Fruit fly (Drosophila melanogaster) whole organism: ENCODE measurements around the gene CG5937.

Source experiments
- CG8478 ChIP-seq: fragments of >200 bp; optimal IDR thresholded peaks from 2 replicates; lab custom pipeline; 2018; ENCODE audit warnings: inconsistent platforms
- Dll ChIP-seq: fragments of >200 bp; optimal IDR thresholded peaks from 2 replicates; lab custom pipeline; 2017
- EcR ChIP-seq, 2 experiments: fragments of >200 bp; optimal IDR thresholded peaks; 2 replicates each; lab custom pipeline; 2017; ENCODE audit warnings: missing biosample characterization in 2 of 2, missing genetic modification characterization in 2 of 2, missing genetic modification reagents in 2 of 2
- pan ChIP-seq: fragments of >200 bp; optimal IDR thresholded peaks from 2 replicates; lab custom pipeline; 2017
- psq ChIP-seq: fragments of >200 bp; optimal IDR thresholded peaks from 2 replicates; lab custom pipeline; 2017
- usp ChIP-seq: fragments of >200 bp; optimal IDR thresholded peaks from 2 replicates; lab custom pipeline; 2017; ENCODE audit warnings: missing biosample characterization, missing genetic modification characterization, mixed read lengths

Gene CG5937

DNA sequence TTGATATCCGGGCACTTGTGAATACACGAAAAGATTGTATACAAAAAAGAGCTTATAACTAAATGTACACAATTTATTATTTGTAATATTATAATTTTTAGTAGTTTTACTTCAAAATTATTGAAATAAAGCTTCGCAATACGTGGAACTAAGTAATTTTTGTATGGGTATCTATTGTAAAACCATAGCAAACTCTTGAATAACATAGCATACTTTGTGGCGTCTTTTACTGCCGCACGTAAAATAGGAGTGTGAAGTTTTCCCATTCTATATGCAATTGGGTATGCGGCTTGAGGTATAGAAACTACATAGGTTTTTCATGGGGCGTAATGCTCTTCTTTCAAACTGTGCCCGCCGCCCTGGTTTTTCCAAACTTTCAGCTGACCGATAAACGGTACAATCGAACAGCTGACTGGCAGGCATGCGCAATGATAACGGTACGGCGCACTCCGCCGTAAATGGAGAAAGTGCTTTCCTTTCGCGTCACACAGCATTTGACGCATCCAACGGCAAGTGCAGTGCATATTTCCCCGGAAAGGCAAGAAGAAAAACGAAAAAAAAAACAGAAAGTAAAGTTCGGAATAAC lies at the start of gene CG5937:
CG5937 (plus strand) TSS at position 575 of the 586 bp plus-strand sequence.
- TF ChIP-seq pan (lab: Kevin White, UChicago) (no peak), psq (lab: Kevin White, UChicago) (no peak), CG8478 (lab: Kevin White, UChicago) (no peak), usp (GFP tag; lab: Kevin White, UChicago) (no peak), Dll (lab: Kevin White, UChicago) (no peak), EcR (GFP tag; optimal IDR thresholded peaks at IDR 0.05; lab: Kevin White, UChicago) (no peak)

DNA sequence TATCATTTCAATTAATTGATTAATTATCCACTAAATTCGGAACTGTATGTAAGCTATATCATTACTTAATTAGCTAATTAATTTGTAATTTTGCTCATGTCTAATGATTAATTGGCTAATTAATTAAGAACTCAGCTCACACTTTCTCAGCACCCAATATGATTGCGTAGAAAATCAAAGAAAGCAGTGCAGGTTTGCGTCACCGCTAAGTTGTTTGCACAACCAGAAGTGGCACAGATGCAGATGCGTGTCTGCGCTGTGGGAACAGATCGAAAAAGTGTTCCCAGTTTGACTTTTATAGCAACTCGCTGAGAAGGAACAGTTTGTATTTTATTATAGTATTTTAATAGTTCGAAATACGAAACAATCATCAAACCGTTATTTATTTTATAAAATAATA lies 47.7 kb upstream of the CG5937 start:
- TF ChIP-seq CG8478 (lab: Kevin White, UChicago) = no peak

DNA sequence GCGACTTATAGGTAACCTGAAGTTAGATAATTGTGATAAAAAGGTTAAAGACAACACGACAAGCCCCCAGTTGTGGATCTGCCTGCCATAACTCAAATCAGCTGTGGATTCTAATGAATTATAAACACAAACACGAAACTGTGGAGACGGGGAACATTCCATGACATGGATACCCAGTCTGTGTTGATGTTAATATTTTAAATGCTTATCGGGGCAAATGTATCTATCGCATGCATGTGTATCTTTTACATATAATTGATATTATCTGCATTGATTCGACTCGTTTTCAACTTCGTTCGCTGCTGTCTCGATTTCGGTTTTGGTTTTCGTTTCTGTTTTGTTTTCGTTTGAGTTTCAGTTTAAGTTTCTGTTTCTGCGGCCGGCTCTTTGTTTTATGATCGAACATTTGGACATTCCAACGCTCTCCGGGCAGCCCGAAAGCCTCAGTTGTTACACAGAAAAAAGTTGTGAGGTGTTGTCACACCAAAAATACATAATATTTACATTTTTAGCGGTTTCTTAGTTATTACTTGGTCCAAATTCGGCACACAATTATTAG lies 47.0 kb upstream of the CG5937 start:
- TF ChIP-seq psq (lab: Kevin White, UChicago) (no peak), CG8478 (lab: Kevin White, UChicago) (no peak), usp (GFP tag; lab: Kevin White, UChicago) (no peak), Dll (lab: Kevin White, UChicago) (no peak), pan (lab: Kevin White, UChicago) (no peak), EcR (GFP tag; optimal IDR thresholded peaks at IDR 0.05; lab: Kevin White, UChicago) (no peak)

DNA sequence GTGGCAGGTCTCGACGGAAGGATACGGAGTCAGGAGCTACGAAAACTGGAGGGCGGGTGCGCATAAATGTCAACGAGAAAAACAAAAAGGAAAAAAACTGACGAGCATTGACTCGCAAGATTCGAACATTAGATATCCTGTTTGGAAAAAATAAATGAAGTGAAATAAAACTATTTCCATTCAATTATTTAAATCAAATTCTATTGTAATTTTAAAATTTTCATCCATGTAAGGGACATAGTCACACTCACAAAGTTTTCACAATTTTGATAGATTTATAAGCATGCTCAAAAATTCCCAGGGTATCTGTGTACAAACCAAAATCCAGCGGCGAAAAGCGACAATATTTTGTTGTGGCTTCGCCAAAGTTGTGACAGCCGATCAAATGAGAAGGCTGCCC lies 43.9 kb upstream of the CG5937 start:
- no peak for TF ChIP-seq pan (lab: Kevin White, UChicago)
- no peak for TF ChIP-seq EcR (GFP tag; optimal IDR thresholded peaks at IDR 0.05; lab: Kevin White, UChicago)
- TF ChIP-seq psq (lab: Kevin White, UChicago) = no peak
- TF ChIP-seq Dll (lab: Kevin White, UChicago) = no peak
- TF ChIP-seq CG8478 (lab: Kevin White, UChicago) = no peak
- TF ChIP-seq usp (GFP tag; lab: Kevin White, UChicago) = no peak

DNA sequence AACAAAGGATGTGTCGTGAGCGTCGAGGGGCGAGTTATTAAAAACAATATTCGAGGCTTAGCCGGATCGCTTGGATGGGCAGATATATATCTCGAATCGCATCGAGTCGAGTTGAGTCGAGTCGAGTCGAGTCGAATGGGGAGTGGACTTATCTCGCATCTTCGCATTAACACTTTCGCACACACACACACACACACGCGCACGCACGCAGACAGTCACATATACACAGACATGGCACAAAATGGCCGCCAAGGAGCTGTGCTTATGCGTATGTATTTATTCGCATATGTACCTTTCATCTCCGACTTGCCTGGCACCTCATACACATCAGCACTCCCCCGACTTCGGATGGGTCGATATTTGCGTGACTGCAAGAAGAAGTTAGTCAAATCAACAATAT lies 41.9 kb upstream of the CG5937 start:
- no peak for TF ChIP-seq Dll (lab: Kevin White, UChicago)
- TF ChIP-seq CG8478 (lab: Kevin White, UChicago) = no peak
- no peak for TF ChIP-seq usp (GFP tag; lab: Kevin White, UChicago)
- no peak for TF ChIP-seq EcR (GFP tag; optimal IDR thresholded peaks at IDR 0.05; lab: Kevin White, UChicago)
- TF ChIP-seq psq (lab: Kevin White, UChicago) = no peak
- no peak for TF ChIP-seq pan (lab: Kevin White, UChicago)

DNA sequence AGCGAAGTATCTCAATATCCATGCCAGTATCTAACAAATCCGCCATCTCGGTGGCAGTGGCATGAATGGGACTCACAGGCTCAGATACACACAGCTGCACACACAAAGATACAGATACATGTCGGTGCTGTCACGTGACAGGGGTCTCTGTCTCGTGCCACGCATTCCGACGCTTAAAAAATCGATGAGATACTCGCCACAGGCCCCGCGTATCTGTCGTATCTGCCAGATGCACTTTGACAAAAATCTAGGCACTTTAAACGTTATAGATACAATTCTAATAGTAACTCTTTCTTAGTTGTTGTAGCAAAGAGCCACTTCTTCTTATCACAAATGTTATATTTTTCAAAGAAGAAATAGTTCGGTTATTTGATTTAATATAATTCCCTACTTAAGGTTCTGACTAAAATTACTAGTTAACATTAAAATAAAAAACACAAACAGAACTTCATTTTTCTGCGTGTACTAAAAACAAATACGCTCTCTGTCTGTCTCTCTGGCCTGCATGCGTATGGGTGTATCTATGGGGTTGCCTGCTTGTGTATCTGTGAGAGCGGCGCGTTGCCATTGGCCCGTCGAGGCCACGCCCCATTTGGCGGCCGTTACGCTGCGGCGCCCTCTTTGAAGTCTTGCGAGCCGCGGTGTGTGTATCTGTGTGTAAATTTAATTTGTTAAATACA lies 38.9 kb upstream of the CG5937 start, which contains the start of gene CG4766:
CG4766 (minus strand) TSS at position 51 of the 680 bp plus-strand sequence.
- TF ChIP-seq Dll (lab: Kevin White, UChicago) (peak; percentile 15), psq (lab: Kevin White, UChicago) (no peak)

DNA sequence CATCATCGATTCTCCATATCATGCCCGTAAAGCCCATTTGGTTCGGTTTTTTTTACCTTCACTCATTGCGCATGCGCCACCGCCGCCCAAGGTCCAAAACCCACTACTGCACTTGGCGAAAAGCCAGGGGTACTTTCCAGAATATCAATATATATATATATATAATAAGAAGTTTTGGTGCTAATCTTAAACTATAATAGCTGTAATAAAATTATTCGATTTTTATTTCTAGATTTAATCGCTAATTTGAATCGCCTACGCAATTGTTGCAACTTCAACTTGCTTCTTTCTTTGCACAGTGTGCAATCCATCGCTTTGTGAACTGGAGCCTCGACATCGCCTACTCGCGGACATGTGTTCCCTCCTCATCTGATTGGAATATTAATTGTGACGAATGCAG lies 36.0 kb upstream of the CG5937 start:
- TF ChIP-seq pan (lab: Kevin White, UChicago) (no peak), usp (GFP tag; lab: Kevin White, UChicago) (no peak), CG8478 (lab: Kevin White, UChicago) (no peak), Dll (lab: Kevin White, UChicago) (no peak), EcR (GFP tag; optimal IDR thresholded peaks at IDR 0.05; lab: Kevin White, UChicago) (no peak), psq (lab: Kevin White, UChicago) (no peak)

DNA sequence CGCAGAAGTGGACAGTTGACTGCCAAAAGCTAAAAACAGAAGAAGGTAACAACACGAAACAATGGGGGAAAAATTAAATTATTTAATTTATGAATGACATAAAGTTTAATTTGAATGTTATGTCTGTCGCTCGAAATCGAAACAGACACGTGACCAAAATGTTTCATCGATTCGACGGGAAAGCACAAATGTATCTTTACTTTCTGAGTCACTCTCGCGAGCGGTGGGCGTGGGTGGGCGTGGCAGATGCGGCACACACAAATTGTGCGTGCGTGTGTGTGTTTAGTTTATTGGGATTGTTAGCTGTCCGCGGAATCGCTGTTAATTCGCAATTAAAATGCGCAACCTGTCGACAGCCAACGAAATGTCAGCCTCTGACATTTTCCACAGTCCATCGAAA lies 32.3 kb upstream of the CG5937 start:
- no peak for TF ChIP-seq Dll (lab: Kevin White, UChicago)
- no peak for TF ChIP-seq usp (GFP tag; lab: Kevin White, UChicago)
- no peak for TF ChIP-seq pan (lab: Kevin White, UChicago)
- no peak for TF ChIP-seq CG8478 (lab: Kevin White, UChicago)
- no peak for TF ChIP-seq psq (lab: Kevin White, UChicago)
- no peak for TF ChIP-seq EcR (GFP tag; optimal IDR thresholded peaks at IDR 0.05; lab: Kevin White, UChicago)

DNA sequence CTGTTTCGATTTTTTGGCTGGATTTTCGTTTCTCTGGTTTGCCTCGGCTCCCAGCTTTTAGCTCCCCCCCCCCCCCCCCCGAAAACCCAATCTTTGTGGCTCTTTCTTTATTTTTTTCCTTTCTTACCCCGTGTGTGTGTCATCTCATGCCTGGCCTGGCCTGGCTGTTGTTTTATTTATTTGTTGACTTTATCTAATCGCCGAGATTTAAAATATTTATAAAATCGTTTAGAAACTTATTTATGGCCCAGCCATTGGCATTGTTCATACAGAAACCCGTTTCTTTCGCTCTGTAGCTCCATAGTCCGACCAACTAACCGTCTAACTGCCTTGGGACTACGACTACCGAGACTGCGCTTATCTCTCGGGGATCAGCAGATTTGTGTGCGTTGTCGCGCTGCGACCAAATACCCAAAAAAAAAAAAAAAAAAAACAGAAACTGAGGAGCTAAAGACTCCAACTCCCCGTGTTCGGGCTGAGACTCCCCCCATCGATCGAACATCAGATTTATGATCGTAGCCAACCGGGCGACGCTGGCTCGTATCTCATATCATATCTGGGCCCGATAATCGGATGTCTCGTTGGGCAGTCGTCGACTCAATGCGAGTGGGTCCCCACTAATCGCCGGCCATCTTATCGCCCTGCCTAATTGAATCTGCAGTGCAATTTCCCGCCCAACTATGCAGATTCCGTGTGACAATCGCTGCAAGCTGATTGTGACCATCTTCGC lies 29.1 kb upstream of the CG5937 start:
- TF ChIP-seq CG8478 (lab: Kevin White, UChicago) (no peak), psq (lab: Kevin White, UChicago) (no peak), pan (lab: Kevin White, UChicago) (no peak)

DNA sequence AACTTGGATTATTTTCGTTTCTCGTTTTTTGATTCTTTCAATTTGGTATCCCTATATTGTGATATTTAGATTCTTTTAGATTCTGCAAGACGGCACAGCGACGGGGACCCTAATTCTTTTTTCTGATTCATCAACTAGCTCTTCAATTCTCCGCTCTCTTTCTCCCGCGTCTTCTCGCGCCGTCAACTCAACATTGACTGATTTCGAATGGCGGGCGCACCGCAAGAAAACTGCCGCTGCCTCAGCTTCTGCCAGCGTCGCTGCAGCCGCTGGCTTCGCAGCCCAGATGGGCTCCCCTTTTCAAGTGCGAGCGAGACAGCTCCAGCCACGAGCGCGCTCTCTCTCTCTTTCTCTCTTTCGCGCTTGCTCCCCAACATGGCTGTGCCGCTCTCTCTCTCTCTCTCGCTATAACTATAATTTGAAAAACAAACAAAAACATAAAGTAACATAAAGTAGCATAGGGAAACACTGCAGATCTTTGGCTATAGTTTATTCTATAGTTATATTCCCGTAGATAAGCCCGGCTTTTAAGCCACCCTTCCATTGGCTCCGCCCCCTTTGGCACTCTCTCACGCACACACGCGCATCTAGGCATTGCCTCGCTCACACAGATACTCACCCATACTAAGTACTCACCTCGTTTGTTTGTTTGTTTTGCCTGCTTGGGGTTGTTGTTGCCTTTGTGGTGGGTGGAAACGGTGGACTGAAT lies 26.7 kb upstream of the CG5937 start, which contains the start of gene mab-21:
mab-21 (minus strand) TSS at position 206 of the 709 bp plus-strand sequence.
- TF ChIP-seq EcR (GFP tag; optimal IDR thresholded peaks at IDR 0.05; lab: Kevin White, UChicago) = no peak
- no peak for TF ChIP-seq pan (lab: Kevin White, UChicago)
- TF ChIP-seq CG8478 (lab: Kevin White, UChicago) = peak; percentile 57
- TF ChIP-seq Dll (lab: Kevin White, UChicago) = peak; percentile 82

DNA sequence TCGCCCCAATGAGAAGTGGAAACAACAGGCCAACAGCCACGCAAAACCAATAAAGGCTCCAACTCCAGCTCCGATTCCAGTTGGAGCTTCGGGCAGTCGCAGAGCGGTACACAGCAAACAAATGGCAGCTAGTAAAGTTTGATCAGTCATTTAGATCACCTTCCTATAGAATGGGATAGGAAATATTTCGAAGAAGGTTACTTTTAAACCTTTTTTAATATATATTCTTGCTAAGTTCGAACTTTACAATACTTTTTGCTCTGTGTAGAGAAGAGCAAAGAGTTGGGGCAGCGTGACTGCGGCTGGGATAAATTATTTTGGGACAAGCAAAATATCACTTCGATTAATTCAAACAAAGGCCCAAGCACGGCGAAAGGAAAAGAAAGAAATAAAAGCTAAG lies 19.6 kb upstream of the CG5937 start:
- no peak for TF ChIP-seq pan (lab: Kevin White, UChicago)
- TF ChIP-seq CG8478 (lab: Kevin White, UChicago) = no peak
- TF ChIP-seq Dll (lab: Kevin White, UChicago) = no peak
- no peak for TF ChIP-seq psq (lab: Kevin White, UChicago)
- TF ChIP-seq usp (GFP tag; lab: Kevin White, UChicago) = no peak
- TF ChIP-seq EcR (GFP tag; optimal IDR thresholded peaks at IDR 0.05; lab: Kevin White, UChicago) = no peak
